Worm (Caenorhabditis elegans): ENCODE data around the gene zyg-11.
A peak's percentile ranks its signal among the peaks of the same experiment; 100 is the strongest.

zyg-11 gene

DNA sequence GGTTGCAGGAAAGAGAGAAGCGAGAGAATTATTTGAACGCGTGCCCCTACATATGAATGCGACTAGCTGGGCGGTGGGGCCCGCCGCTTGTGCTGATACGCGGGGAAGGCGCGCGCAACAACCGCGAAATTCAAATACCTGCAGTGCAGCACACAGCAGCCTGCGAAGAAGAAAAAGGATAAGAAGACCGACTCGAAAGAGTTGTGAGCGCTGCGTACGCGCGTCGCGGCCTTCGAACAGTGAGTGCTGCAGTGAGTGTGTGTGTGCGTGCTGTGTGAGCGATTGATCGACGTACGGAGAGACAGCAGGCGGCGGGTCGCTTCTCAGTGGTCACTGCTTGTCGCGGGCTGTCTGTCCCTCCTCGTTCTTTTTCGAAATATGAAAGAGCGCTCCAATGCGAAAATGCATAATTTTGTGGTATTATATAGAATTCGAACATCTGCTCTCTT lies 10.8 kb downstream of the zyg-11 start (continued):
- TF ChIP-seq F10B5.3 (tag; optimal IDR thresholded peaks at IDR 0.05) (peak; percentile 82), ceh-28 (tag; optimal IDR thresholded peaks at IDR 0.05) (peak; percentile 48), ama-1 (optimal IDR thresholded peaks at IDR 0.05) (no peak), lin-29 (GFP tag; IDR thresholded peaks at IDR 0.05) (no peak), Y48G9A.11 (GFP tag; IDR thresholded peaks at IDR 0.05) (0 out of 2 replicates have a peak, but pooled peaks have one; percentile 14), nhr-28 (tag; optimal IDR thresholded peaks at IDR 0.05) (peak; percentile 57), madf-5 (GFP tag; IDR thresholded peaks at IDR 0.05) (no peak), ceh-82 (tag; optimal IDR thresholded peaks at IDR 0.05) (no peak), unc-39 (tag; optimal IDR thresholded peaks at IDR 0.05) (no peak), nhr-25 (tag; optimal IDR thresholded peaks at IDR 0.05; ENCODE audit: borderline replicate concordance, insufficient read depth) (peak; percentile 86), nhr-6 (tag; optimal IDR thresholded peaks at IDR 0.05) (peak; percentile 43), egl-43 (GFP tag; IDR thresholded peaks at IDR 0.05) (peak; percentile 93), aly-2 (tag; optimal IDR thresholded peaks at IDR 0.05) (no peak), Y105C5A.15 (GFP tag; IDR thresholded peaks at IDR 0.05) (no peak)

DNA sequence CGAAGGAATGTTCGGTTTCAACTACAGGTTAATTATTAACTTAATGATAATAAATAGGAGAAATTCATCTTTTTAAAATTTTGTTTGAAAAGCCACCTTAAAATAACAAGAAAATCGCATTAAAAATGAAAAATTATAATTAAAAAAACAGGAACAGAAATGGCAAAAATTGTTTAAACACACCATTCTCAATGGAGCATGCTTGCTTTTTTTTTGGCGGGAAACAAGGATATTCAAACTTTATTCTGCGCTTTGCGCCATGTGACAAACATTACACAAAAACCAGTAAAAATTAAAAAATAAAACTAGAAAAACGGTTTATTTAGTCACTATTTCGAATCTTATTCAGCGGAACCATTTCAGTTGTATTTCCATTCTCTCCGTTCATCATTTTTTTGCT lies 11.2 kb downstream of the zyg-11 start:
- TF ChIP-seq nhr-42 (GFP tag; IDR thresholded peaks at IDR 0.05) (no peak), lsy-2 (tag; optimal IDR thresholded peaks at IDR 0.05) (no peak), madf-5 (GFP tag; IDR thresholded peaks at IDR 0.05) (no peak), ama-1 (optimal IDR thresholded peaks at IDR 0.05) (no peak), pqm-1 (tag; optimal IDR thresholded peaks at IDR 0.05) (no peak), ceh-28 (tag; optimal IDR thresholded peaks at IDR 0.05) (no peak), dmd-8 (GFP tag; IDR thresholded peaks at IDR 0.05) (no peak), ceh-20 (GFP tag; IDR thresholded peaks at IDR 0.05) (no peak), mep-1 (tag; optimal IDR thresholded peaks at IDR 0.05) (no peak), Y75B8A.6 (GFP tag; IDR thresholded peaks at IDR 0.05) (no peak), nhr-41 (GFP tag; IDR thresholded peaks at IDR 0.05) (no peak), ceh-82 (tag; optimal IDR thresholded peaks at IDR 0.05) (no peak), dmd-6 (GFP tag; IDR thresholded peaks at IDR 0.05) (no peak), lin-13 (GFP tag; optimal IDR thresholded peaks at IDR 0.05) (no peak), zag-1 (tag; optimal IDR thresholded peaks at IDR 0.05) (no peak), vab-7 (GFP tag; IDR thresholded peaks at IDR 0.05) (no peak), zip-2 (tag; optimal IDR thresholded peaks at IDR 0.05) (no peak), unc-39 (tag; optimal IDR thresholded peaks at IDR 0.05) (no peak), F37D6.2 (tag; optimal IDR thresholded peaks at IDR 0.05) (no peak)

DNA sequence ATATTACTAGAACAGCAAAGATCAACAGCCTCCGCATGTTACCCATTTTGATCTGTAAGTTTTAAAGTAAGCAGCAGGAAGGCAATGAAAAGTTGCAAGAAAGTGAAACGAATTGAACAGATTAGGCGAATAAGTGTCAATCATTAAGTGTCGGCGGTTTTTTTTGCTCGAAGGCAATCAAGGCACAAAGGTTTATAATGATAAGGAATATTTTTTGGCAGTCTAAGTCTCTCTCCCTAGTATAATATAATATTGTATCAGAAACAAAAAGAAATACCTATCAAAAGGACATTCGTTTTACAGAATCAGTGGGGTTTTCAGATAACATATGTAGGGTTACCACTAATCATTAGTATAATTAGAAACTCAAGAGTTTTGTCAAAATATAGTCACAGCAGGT lies 15.2 kb downstream of the zyg-11 start, which contains the start of gene nrf-6:
Gene nrf-6, minus strand, starts transcription at position 52 of the 400 bp plus-strand sequence.
- TF ChIP-seq dve-1 (tag; optimal IDR thresholded peaks at IDR 0.05; ENCODE audit: insufficient read depth) (peak; percentile 74), T20F7.1 (GFP tag; optimal IDR thresholded peaks at IDR 0.05) (peak; percentile 10), daf-16 (GFP tag; optimal IDR thresholded peaks at IDR 0.05) (peak in 1 of 2 experiments; percentile 11), daf-16 (tag; optimal IDR thresholded peaks at IDR 0.05) (peak; percentile 49), hif-1 (tag; optimal IDR thresholded peaks at IDR 0.05) (no peak), nhr-28 (tag; optimal IDR thresholded peaks at IDR 0.05) (peak; percentile 66), snpc-1.2 (GFP tag; IDR thresholded peaks at IDR 0.05) (no peak), aha-1 (tag) (no peak), daf-19 (GFP tag; conservative IDR thresholded peaks at IDR 0.05) (no peak), T26A8.4 (GFP tag; IDR thresholded peaks at IDR 0.05) (no peak), ceh-20 (GFP tag; IDR thresholded peaks at IDR 0.05) (no peak), lin-13 (GFP tag; optimal IDR thresholded peaks at IDR 0.05) (no peak), egl-27 (tag; optimal IDR thresholded peaks at IDR 0.05) (no peak), pqm-1 (tag; optimal IDR thresholded peaks at IDR 0.05) (peak; percentile 43), dmd-6 (GFP tag; IDR thresholded peaks at IDR 0.05) (peak; percentile 90), nhr-48 (tag; optimal IDR thresholded peaks at IDR 0.05) (peak; percentile 41), madf-9 (GFP tag; conservative IDR thresholded peaks at IDR 0.05) (no peak), unc-130 (GFP tag; optimal IDR thresholded peaks at IDR 0.05) (no peak), ces-1 (GFP tag; optimal IDR thresholded peaks at IDR 0.05) (no peak), saeg-2 (GFP tag; IDR thresholded peaks at IDR 0.05) (no peak), hlh-11 (tag; optimal IDR thresholded peaks at IDR 0.05) (peak; percentile 61), php-3 (GFP tag; IDR thresholded peaks at IDR 0.05) (peak; percentile 46; the same call in 1 of the 2 replicates), tra-1 (GFP tag; IDR thresholded peaks at IDR 0.05) (peak; percentile 66; the same call in 1 of the 2 replicates), zag-1 (tag; optimal IDR thresholded peaks at IDR 0.05) (no peak), daf-8 (GFP tag; IDR thresholded peaks at IDR 0.05) (no peak), ceh-28 (tag; optimal IDR thresholded peaks at IDR 0.05) (no peak), Y105C5A.15 (GFP tag; IDR thresholded peaks at IDR 0.05) (no peak), ceh-44 (GFP tag; IDR thresholded peaks at IDR 0.05) (no peak), nhr-10 (tag; optimal IDR thresholded peaks at IDR 0.05) (no peak)
